Worm (Caenorhabditis elegans) whole organism, early embryonic: Measurements from ENCODE around the gene ptrg-1.

ENCODE experiments used
- B0310.2 ChIP-seq: sonication (generic microtip); optimal IDR thresholded peaks from 2 replicates; lab custom pipeline; 2016; ENCODE audit warnings: mild to moderate bottlenecking, missing genetic modification characterization, missing compliant biosample characterization
- F13C5.2 ChIP-seq: sonication (generic microtip); optimal IDR thresholded peaks from 2 replicates; lab custom pipeline; 2017; ENCODE audit warnings: mild to moderate bottlenecking, missing genetic modification characterization, inconsistent platforms, missing compliant biosample characterization
- aly-1 ChIP-seq: sonication (generic microtip); optimal IDR thresholded peaks from 2 replicates; lab custom pipeline; 2016; ENCODE audit warnings: missing genetic modification characterization, missing compliant biosample characterization
- ama-1 ChIP-seq: fragments of 150-350 bp; optimal IDR thresholded peaks from 2 replicates; lab custom pipeline; 2014
- ceh-13 ChIP-seq: fragments of 200-800 bp; sonication (Bioruptor generic); optimal IDR thresholded peaks from 2 replicates; lab custom pipeline; 2018; ENCODE audit warnings: mild to moderate bottlenecking, missing genetic modification characterization, missing compliant biosample characterization
- ceh-36 ChIP-seq: sonication (generic microtip); optimal IDR thresholded peaks from 2 replicates; lab custom pipeline; 2016; ENCODE audit warnings: missing genetic modification characterization, inconsistent platforms, missing compliant biosample characterization
- ets-7 ChIP-seq: sonication (generic microtip); optimal IDR thresholded peaks from 2 replicates; lab custom pipeline; 2016; ENCODE audit warnings: missing genotype, missing genetic modification characterization, missing compliant biosample characterization
- flt-1 ChIP-seq: fragments of 200-800 bp; sonication (Bioruptor generic); IDR thresholded peaks from 2 replicates; pipeline ENCODE4 v1.3.6; 2022; ENCODE audit warnings: missing genetic modification characterization, missing compliant biosample characterization
- hmbx-1 ChIP-seq: sonication (generic microtip); optimal IDR thresholded peaks from 2 replicates; lab custom pipeline; 2016; ENCODE audit warnings: mild to moderate bottlenecking, missing genetic modification characterization, missing compliant biosample characterization
- hmg-4 ChIP-seq: fragments of 200-800 bp; sonication (Bioruptor generic); optimal IDR thresholded peaks from 2 replicates; lab custom pipeline; 2018; ENCODE audit warnings: mild to moderate bottlenecking, missing genetic modification characterization, missing compliant biosample characterization
- hnd-1 ChIP-seq: sonication (generic microtip); optimal IDR thresholded peaks from 2 replicates; lab custom pipeline; 2016; ENCODE audit warnings: missing genetic modification characterization, missing compliant biosample characterization
- pes-1 ChIP-seq: fragments of 200-800 bp; sonication (Bioruptor generic); IDR thresholded peaks from 2 replicates; pipeline ENCODE4 v1.3.6; 2022; ENCODE audit warnings: missing genetic modification reagents, missing genetic modification characterization, missing compliant biosample characterization
- scrt-1 ChIP-seq: fragments of 200-800 bp; sonication (Bioruptor generic); IDR thresholded peaks from 2 replicates; pipeline ENCODE4 v1.3.6; 2022; ENCODE audit warnings: missing genetic modification characterization, missing compliant biosample characterization
- sea-1 ChIP-seq: fragments of 200-800 bp; sonication (Bioruptor generic); conservative IDR thresholded peaks from 2 replicates; pipeline ENCODE4 v1.3.6; 2022; ENCODE audit warnings: missing genetic modification characterization, missing compliant biosample characterization
- tbx-11 ChIP-seq: fragments of 200-800 bp; sonication (Bioruptor generic); IDR thresholded peaks from 2 replicates; pipeline ENCODE4 v1.3.6; 2022; ENCODE audit warnings: missing genetic modification characterization, missing compliant biosample characterization
- tbx-37 ChIP-seq: fragments of 200-800 bp; sonication (Bioruptor generic); conservative IDR thresholded peaks from 2 replicates; pipeline ENCODE4 v1.3.6; 2022; ENCODE audit warnings: missing genetic modification reagents, missing genetic modification characterization, missing compliant biosample characterization
- tra-4 ChIP-seq: sonication (generic microtip); optimal IDR thresholded peaks from 2 replicates; lab custom pipeline; 2017; ENCODE audit warnings: missing genetic modification characterization, missing compliant biosample characterization

ptrg-1 gene

DNA sequence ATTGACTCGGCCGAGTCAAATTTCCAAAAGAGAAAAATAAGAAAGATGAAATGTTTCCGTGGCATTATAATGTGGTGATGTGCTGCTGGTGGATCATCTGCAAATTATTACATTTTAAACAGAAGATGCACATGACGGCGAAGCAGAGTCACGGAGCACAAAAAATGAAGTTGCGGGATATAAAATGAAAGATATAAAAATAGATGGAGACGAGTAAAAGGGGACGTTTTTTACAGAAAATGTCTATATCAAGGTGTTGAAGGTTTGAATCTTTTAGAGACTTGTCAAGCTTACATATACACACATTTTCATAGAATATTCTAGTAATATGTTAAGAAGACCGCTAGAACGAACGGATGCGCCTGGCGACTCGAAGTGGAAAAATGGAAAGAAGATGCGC is at the start of gene ptrg-1:
Gene ptrg-1 (minus strand): TSS at position 101 of the 400 bp plus-strand sequence.
- TF ChIP-seq aly-1 (tag; lab: Kevin White, UChicago), result no peak
- no peak for TF ChIP-seq B0310.2 (tag; lab: Kevin White, UChicago)
- TF ChIP-seq scrt-1 (GFP tag; lab: Robert Waterston, UW), result no peak
- no peak for TF ChIP-seq hmg-4
- TF ChIP-seq tbx-37 (GFP tag; lab: Robert Waterston, UW), result no peak
- TF ChIP-seq hmbx-1 (tag; lab: Kevin White, UChicago), result no peak
- no peak for TF ChIP-seq tbx-11
- no peak for TF ChIP-seq tra-4

ce11 chrIV:10243276-10243675 is 49.0 kb upstream of the ptrg-1 start, which contains the start of gene tkt-1:
Gene tkt-1, plus strand, starts transcription at chrIV:10243612.
- TF ChIP-seq tbx-11 (no peak), hnd-1 (no peak), F13C5.2 (tag; lab: Kevin White, UChicago) (no peak), hmbx-1 (tag; lab: Kevin White, UChicago) (no peak), ceh-13 (GFP tag; lab: Kevin White, UChicago) (no peak), B0310.2 (tag; lab: Kevin White, UChicago) (no peak), ceh-36 (no peak), hmg-4 (no peak), tbx-37 (GFP tag; lab: Robert Waterston, UW) (no peak), scrt-1 (GFP tag; lab: Robert Waterston, UW) (no peak), sea-1 (GFP tag; lab: Robert Waterston, UW) (no peak), ama-1 (lab: Kevin White, UChicago) (no peak), flt-1 (GFP tag; lab: Robert Waterston, UW) (no peak), ets-7 (tag; lab: Kevin White, UChicago) (no peak), pes-1 (GFP tag; lab: Robert Waterston, UW) (no peak), aly-1 (tag; lab: Kevin White, UChicago) (no peak), tra-4 (no peak)

DNA sequence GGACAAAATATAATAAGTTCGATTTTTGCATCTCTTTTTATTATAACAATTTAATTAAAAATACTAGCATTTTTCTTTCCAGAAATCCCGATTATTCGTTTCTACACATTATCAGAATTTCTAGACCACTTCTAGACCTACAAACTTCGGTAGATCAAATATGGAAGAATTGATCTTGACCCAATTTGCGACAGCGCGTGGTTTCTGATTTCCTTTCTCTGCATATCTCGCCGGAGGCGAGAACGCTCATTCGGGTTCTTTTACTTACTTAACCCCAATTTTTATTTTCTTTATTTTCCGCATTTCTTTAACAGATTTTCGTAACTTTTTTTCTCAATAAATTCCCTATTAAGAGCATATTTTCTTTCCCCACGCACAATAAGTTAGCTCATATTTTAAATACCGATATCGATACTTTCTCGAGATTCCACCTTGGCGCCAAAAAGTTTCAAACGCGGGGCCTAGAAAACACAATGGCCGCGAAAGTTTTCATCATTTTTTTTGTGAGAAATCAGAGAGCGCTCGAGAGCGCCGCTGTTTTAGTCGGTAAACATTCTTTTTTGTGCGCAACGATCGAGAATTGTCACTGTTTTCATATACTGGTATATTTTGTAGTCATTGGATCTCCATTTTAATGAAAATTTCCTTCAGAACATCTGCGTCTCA is 48.3 kb upstream of the ptrg-1 start:
- TF ChIP-seq ets-7 (tag; lab: Kevin White, UChicago), result no peak

DNA sequence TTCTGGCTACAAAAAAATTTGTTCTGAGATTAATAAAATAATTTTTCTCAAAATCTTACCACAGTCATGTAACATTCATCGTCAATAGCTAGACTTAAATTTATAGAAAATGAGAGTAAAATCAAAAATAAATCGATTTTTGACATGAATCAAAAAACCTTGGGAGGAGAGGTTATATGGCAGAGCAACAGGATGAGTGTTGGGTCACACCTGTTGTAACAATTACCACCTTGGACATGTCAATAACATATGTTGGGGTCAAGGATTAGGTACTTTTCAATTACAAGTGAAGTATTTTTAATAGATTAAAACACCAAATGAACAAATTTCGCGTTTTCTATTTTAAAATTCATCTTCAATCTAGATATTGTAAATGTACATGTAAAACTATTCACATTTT is 47.4 kb upstream of the ptrg-1 start, which contains the start of gene lipl-7:
Gene lipl-7 (minus strand): TSS at position 165 of the 400 bp plus-strand sequence.
- no peak for TF ChIP-seq pes-1 (GFP tag; lab: Robert Waterston, UW)

DNA sequence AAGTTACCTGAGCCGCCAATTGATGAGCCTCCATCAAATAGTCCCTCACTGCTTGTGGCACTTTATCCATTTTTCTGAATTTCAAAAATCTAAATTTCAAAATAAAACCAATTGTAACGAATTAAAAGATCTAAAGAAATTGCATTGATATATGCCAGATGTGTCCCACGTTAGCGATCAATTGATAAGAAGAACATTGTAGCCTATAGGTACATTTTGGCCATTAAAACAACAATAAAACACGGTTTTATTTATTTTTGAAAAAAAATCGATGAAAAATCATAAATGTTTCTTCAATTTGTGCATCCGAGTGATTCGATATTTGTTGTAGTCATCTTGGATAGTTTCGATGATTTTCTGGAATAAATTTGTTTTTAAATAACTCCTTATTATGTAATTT is 44.8 kb upstream of the ptrg-1 start, which contains the start of gene ech-8:
Gene ech-8 (minus strand): TSS at position 132 of the 400 bp plus-strand sequence.
- TF ChIP-seq hmbx-1 (tag; lab: Kevin White, UChicago) (no peak), tra-4 (no peak), scrt-1 (GFP tag; lab: Robert Waterston, UW) (no peak), ama-1 (lab: Kevin White, UChicago) (no peak), ceh-13 (GFP tag; lab: Kevin White, UChicago) (no peak), B0310.2 (tag; lab: Kevin White, UChicago) (no peak), sea-1 (GFP tag; lab: Robert Waterston, UW) (no peak), hmg-4 (no peak), pes-1 (GFP tag; lab: Robert Waterston, UW) (no peak), hnd-1 (no peak), flt-1 (GFP tag; lab: Robert Waterston, UW) (no peak), F13C5.2 (tag; lab: Kevin White, UChicago) (no peak), ceh-36 (no peak), tbx-37 (GFP tag; lab: Robert Waterston, UW) (no peak), tbx-11 (no peak), aly-1 (tag; lab: Kevin White, UChicago) (no peak), ets-7 (tag; lab: Kevin White, UChicago) (no peak)

DNA sequence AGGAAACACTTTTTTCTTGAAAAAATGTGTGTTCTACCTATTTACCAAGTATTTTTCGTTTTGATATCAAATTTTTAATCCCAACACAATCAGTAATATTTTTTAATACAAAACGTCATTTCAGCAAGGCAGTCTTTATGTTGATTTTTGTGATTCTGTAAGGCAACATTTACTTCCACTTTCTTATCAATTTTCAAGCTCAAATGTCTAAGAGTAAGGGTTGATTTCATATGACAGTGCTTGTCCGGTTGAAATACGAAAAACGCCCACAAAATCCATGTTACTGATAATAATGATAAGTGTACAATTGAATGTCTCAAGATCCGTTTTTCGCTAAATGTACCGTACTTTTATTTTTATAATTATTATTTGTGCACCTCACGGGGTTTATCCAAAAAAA is 41.9 kb upstream of the ptrg-1 start:
- TF ChIP-seq aly-1 (tag; lab: Kevin White, UChicago) (no peak), flt-1 (GFP tag; lab: Robert Waterston, UW) (no peak), ceh-36 (no peak), tbx-37 (GFP tag; lab: Robert Waterston, UW) (no peak), tra-4 (no peak), hnd-1 (no peak), hmbx-1 (tag; lab: Kevin White, UChicago) (no peak), ceh-13 (GFP tag; lab: Kevin White, UChicago) (no peak), scrt-1 (GFP tag; lab: Robert Waterston, UW) (no peak), F13C5.2 (tag; lab: Kevin White, UChicago) (no peak), tbx-11 (no peak), ets-7 (tag; lab: Kevin White, UChicago) (no peak), pes-1 (GFP tag; lab: Robert Waterston, UW) (no peak), ama-1 (lab: Kevin White, UChicago) (no peak), sea-1 (GFP tag; lab: Robert Waterston, UW) (no peak), B0310.2 (tag; lab: Kevin White, UChicago) (no peak), hmg-4 (no peak)

DNA sequence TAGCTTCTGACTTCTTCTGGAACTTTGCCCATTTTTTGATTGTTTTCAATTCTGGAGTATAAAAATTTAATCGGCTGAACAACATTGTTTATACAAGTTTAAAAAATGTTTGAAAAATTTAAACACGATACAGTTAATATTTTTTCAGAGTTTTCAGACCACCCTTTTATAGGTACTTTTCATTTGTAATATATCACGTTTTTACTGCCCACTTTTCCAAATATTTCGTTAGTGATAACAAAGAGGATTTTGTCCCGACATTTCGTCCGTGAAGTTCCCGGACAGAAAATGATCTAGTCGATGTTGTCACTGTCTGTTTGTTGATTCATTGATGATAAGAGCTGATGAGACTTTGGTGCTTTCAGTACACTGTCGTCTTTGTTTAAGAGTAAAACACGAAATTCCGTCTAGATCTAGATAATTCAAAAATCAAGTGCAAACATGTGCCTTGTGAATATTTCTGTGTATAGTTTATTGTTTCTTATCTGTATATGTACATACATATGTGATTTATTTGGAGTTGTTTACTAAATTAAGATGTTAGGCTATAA is 41.1 kb upstream of the ptrg-1 start, which contains the start of gene ech-9:
Gene ech-9 (minus strand): TSS at position 51 of the 551 bp plus-strand sequence.
- TF ChIP-seq ets-7 (tag; lab: Kevin White, UChicago) (no peak), tbx-11 (no peak), B0310.2 (tag; lab: Kevin White, UChicago) (no peak), pes-1 (GFP tag; lab: Robert Waterston, UW) (no peak), hmg-4 (no peak), ceh-13 (GFP tag; lab: Kevin White, UChicago) (no peak), hmbx-1 (tag; lab: Kevin White, UChicago) (no peak), hnd-1 (no peak), ceh-36 (no peak), F13C5.2 (tag; lab: Kevin White, UChicago) (no peak), scrt-1 (GFP tag; lab: Robert Waterston, UW) (no peak), aly-1 (tag; lab: Kevin White, UChicago) (no peak), tra-4 (no peak), sea-1 (GFP tag; lab: Robert Waterston, UW) (no peak), tbx-37 (GFP tag; lab: Robert Waterston, UW) (no peak), ama-1 (lab: Kevin White, UChicago) (no peak), flt-1 (GFP tag; lab: Robert Waterston, UW) (no peak)
